Worm (Caenorhabditis elegans) whole organism, midembryonic: ENCODE results near the gene ubl-1.

Source experiments
- T22C8.4 ChIP-seq: fragments of 200-800 bp; sonication (Bioruptor generic); IDR thresholded peaks from 2 replicates; pipeline ENCODE4 v1.3.6; 2022; ENCODE audit warnings: missing genetic modification characterization, missing compliant biosample characterization
- flt-1 ChIP-seq: fragments of 200-800 bp; sonication (Bioruptor generic); IDR thresholded peaks from 2 replicates; pipeline ENCODE4 v1.3.6; 2022; ENCODE audit warnings: missing genetic modification characterization, missing compliant biosample characterization
- med-1 ChIP-seq: sonication (generic microtip); optimal IDR thresholded peaks from 2 replicates; lab custom pipeline; 2017; ENCODE audit warnings: missing genetic modification characterization, mild to moderate bottlenecking, missing compliant biosample characterization, antibody characterized with exemption, missing genetic modification reagents; ENCODE audit not compliant: insufficient read depth
- tab-1 ChIP-seq: fragments of 200-800 bp; sonication (Bioruptor generic); IDR thresholded peaks from 2 replicates; pipeline ENCODE4 v1.3.6; 2022; ENCODE audit warnings: missing genetic modification characterization, missing compliant biosample characterization
- ztf-29 ChIP-seq: fragments of 200-800 bp; sonication (Bioruptor generic); IDR thresholded peaks from 2 replicates; pipeline ENCODE4 v1.3.6; 2022; ENCODE audit warnings: missing genetic modification reagents, missing genetic modification characterization, missing compliant biosample characterization

DNA sequence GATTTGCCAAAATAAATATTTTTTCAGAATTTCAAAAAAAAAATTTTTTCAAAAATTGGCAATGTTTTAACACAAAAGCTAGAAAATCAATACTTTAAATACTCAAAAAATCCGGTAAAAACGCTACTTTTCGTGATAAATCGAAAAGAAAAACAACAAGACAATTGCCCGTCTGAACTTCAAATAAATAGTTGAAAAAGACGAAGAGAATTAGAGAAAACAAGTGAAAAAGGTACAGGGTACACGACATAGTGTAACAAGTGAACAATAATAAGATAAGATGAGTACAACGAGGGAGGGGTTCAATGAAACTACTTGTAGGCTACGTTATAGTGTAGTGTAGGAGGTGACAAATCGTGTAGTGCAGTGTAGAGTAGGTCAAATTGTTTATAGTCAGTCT lies 36.4 kb downstream of the ubl-1 start:
- TF ChIP-seq T22C8.4 (GFP tag; lab: Robert Waterston, UW) (no peak), tab-1 (GFP tag; lab: Robert Waterston, UW) (no peak), flt-1 (GFP tag; lab: Robert Waterston, UW) (no peak), ztf-29 (GFP tag; lab: Robert Waterston, UW) (no peak), med-1 (GFP tag; lab: Kevin White, UChicago) (no peak)
